Worm (Caenorhabditis elegans): Measurements from ENCODE around the gene Y105C5A.1272.
"Not testable (repeated sequence)": the region's sequence is repeated elsewhere in the genome, so short reads cannot be mapped to it uniquely, and the experiment has no call there.

Gene Y105C5A.1272

ce11 chrIV:15684521-15684920, 37.7 kb downstream of the Y105C5A.1272 start:
- TF ChIP-seq snpc-4 (GFP tag; optimal IDR thresholded peaks at IDR 0.05), result no peak
- peak in 1 of 4 experiments; percentile 39 for TF ChIP-seq snpc-4 (tag; optimal IDR thresholded peaks at IDR 0.05)
- TF ChIP-seq Y95B8A.8 (GFP tag; IDR thresholded peaks at IDR 0.05), result no peak
- no peak for TF ChIP-seq bed-1 (GFP tag; IDR thresholded peaks at IDR 0.05)
- TF ChIP-seq let-526 (GFP tag; IDR thresholded peaks at IDR 0.05), result no peak
- no peak for TF ChIP-seq athp-1 (tag; optimal IDR thresholded peaks at IDR 0.05)
- no peak for TF ChIP-seq aptf-3 (GFP tag; IDR thresholded peaks at IDR 0.05)
- no peak for TF ChIP-seq madf-3 (GFP tag; IDR thresholded peaks at IDR 0.05)
- TF ChIP-seq K11D2.4 (GFP tag; IDR thresholded peaks at IDR 0.05), result no peak
- TF ChIP-seq attf-6 (GFP tag; IDR thresholded peaks at IDR 0.05), result peak; percentile 88

ce11 chrIV:15686233-15686632, 39.4 kb downstream of the Y105C5A.1272 start:
- peak; percentile 83; the same call in 1 of the 2 replicates for TF ChIP-seq attf-6 (GFP tag; IDR thresholded peaks at IDR 0.05)
- TF ChIP-seq ztf-18 (tag; optimal IDR thresholded peaks at IDR 0.05), result no peak
- no peak for TF ChIP-seq snpc-4 (GFP tag; optimal IDR thresholded peaks at IDR 0.05)
- peak in 1 of 4 experiments; percentile 14 for TF ChIP-seq snpc-4 (tag; optimal IDR thresholded peaks at IDR 0.05)
- no peak for TF ChIP-seq rcor-1 (GFP tag; IDR thresholded peaks at IDR 0.05)
- no peak for TF ChIP-seq ZK185.1 (tag; optimal IDR thresholded peaks at IDR 0.05; ENCODE audit: poor library complexity, severe bottlenecking)

- no peak for TF ChIP-seq K11D2.4 (GFP tag; IDR thresholded peaks at IDR 0.05)
- TF ChIP-seq Y95B8A.8 (GFP tag; IDR thresholded peaks at IDR 0.05), result no peak
- no peak for TF ChIP-seq madf-8 (GFP tag; conservative IDR thresholded peaks at IDR 0.05)
- no peak for TF ChIP-seq ceh-58 (GFP tag; IDR thresholded peaks at IDR 0.05)
- no peak for TF ChIP-seq mel-28 (tag; optimal IDR thresholded peaks at IDR 0.05; ENCODE audit: borderline replicate concordance)
- TF ChIP-seq madf-3 (GFP tag; IDR thresholded peaks at IDR 0.05), result no peak
Observed at ce11 chrIV:15687825-15688224, 41.0 kb downstream of the Y105C5A.1272 start.

- TF ChIP-seq snpc-1.1 (tag; optimal IDR thresholded peaks at IDR 0.05; ENCODE audit: insufficient read depth), result peak; percentile 30
- TF ChIP-seq C17E4.6 (GFP tag; IDR thresholded peaks at IDR 0.05), result no peak
- TF ChIP-seq ztf-25 (GFP tag; IDR thresholded peaks at IDR 0.05), result no peak
- no peak for TF ChIP-seq tbx-9 (tag; optimal IDR thresholded peaks at IDR 0.05; ENCODE audit: borderline replicate concordance)
- peak; percentile 33 for TF ChIP-seq nhr-80 (tag; optimal IDR thresholded peaks at IDR 0.05)
- no peak for TF ChIP-seq F52B5.7 (tag; optimal IDR thresholded peaks at IDR 0.05)
- 0 out of 2 replicates have a peak, but pooled peaks have one; percentile 42 for TF ChIP-seq attf-6 (GFP tag; IDR thresholded peaks at IDR 0.05)
- no peak for TF ChIP-seq rpc-1 (optimal IDR thresholded peaks at IDR 0.05)
- peak; percentile 29 for TF ChIP-seq rpc-1 (tag; optimal IDR thresholded peaks at IDR 0.05)
- TF ChIP-seq snpc-4 (GFP tag; optimal IDR thresholded peaks at IDR 0.05), result no peak
- peak; percentile 61 to 94 (median 80) for TF ChIP-seq snpc-4 (tag; optimal IDR thresholded peaks at IDR 0.05)
Observed at ce11 chrIV:15688524-15689479, 42.0 kb downstream of the Y105C5A.1272 start, which contains the start of gene Y105C5A.15. Gene Y105C5A.15 (plus strand): TSS chrIV:15689201.

- TF ChIP-seq Y67H2A.10 (GFP tag; conservative IDR thresholded peaks at IDR 0.05) (no peak), hmg-1.2 (GFP tag; IDR thresholded peaks at IDR 0.05) (peak; percentile 8; the same call in 1 of the 2 replicates), snpc-4 (GFP tag; optimal IDR thresholded peaks at IDR 0.05) (no peak), snpc-4 (tag; optimal IDR thresholded peaks at IDR 0.05) (peak in 1 of 4 experiments; percentile 71)
Observed at ce11 chrIV:15691829-15692228, 45.0 kb downstream of the Y105C5A.1272 start.

ce11 chrIV:15692502-15692901, 45.7 kb downstream of the Y105C5A.1272 start:
- TF ChIP-seq snpc-1.1 (tag; optimal IDR thresholded peaks at IDR 0.05; ENCODE audit: insufficient read depth) (peak; percentile 4), snpc-4 (tag; optimal IDR thresholded peaks at IDR 0.05) (peak; percentile 33 to 94 (median 49))
- not testable (repeated sequence) for TF ChIP-seq snpc-4 (GFP tag; optimal IDR thresholded peaks at IDR 0.05)

Measured in whole organism, young adult.